Worm (Caenorhabditis elegans) whole organism, L2 larva: ENCODE results near the gene Y82E9BR.6.

ENCODE experiments used
- C34F6.9 ChIP-seq: fragments of 150-350 bp; optimal IDR thresholded peaks from 2 replicates; lab custom pipeline; 2014; ENCODE audit warnings: missing biosample characterization, missing genetic modification characterization
- F13H6.1 ChIP-seq: sonication (generic microtip); optimal IDR thresholded peaks from 2 replicates; lab custom pipeline; 2016; ENCODE audit warnings: missing genetic modification characterization, missing compliant biosample characterization
- R02D3.7 ChIP-seq: fragments of 150-350 bp; optimal IDR thresholded peaks from 2 replicates; lab custom pipeline; 2014; ENCODE audit warnings: missing biosample characterization, missing genetic modification characterization
- Y55F3AM.14 ChIP-seq: fragments of 200-800 bp; sonication (Bioruptor generic); optimal IDR thresholded peaks from 2 replicates; lab custom pipeline; 2018; ENCODE audit warnings: mild to moderate bottlenecking, missing genetic modification characterization, missing compliant biosample characterization
- ZK546.5 ChIP-seq: sonication (generic microtip); optimal IDR thresholded peaks from 2 replicates; lab custom pipeline; 2017; ENCODE audit warnings: missing biosample characterization, missing genetic modification characterization
- alr-1 ChIP-seq: fragments of 150-350 bp; optimal IDR thresholded peaks from 2 replicates; lab custom pipeline; 2014; ENCODE audit warnings: missing biosample characterization, missing genetic modification characterization
- aly-2 ChIP-seq: fragments of 150-350 bp; optimal IDR thresholded peaks from 2 replicates; lab custom pipeline; 2014; ENCODE audit warnings: missing biosample characterization, missing genetic modification characterization
- ama-1 ChIP-seq: fragments of 150-350 bp; optimal IDR thresholded peaks from 2 replicates; lab custom pipeline; 2018; ENCODE audit warnings: inconsistent platforms
- blmp-1 ChIP-seq: sonication (generic microtip); optimal IDR thresholded peaks from 2 replicates; lab custom pipeline; 2017; ENCODE audit warnings: missing genetic modification characterization, mild to moderate bottlenecking, missing compliant biosample characterization, antibody characterized with exemption, moderate library complexity; ENCODE audit not compliant: insufficient read depth
- ceh-16 ChIP-seq: fragments of 150-350 bp; optimal IDR thresholded peaks from 2 replicates; lab custom pipeline; 2014; ENCODE audit warnings: missing biosample characterization, missing genetic modification characterization
- ceh-82 ChIP-seq: fragments of 150-350 bp; optimal IDR thresholded peaks from 2 replicates; lab custom pipeline; 2014; ENCODE audit warnings: missing biosample characterization, missing genetic modification characterization
- crh-2 ChIP-seq: sonication (generic microtip); optimal IDR thresholded peaks from 2 replicates; lab custom pipeline; 2017; ENCODE audit warnings: missing biosample characterization, missing genetic modification characterization
- dmd-4 ChIP-seq: sonication (generic microtip); optimal IDR thresholded peaks from 2 replicates; lab custom pipeline; 2017; ENCODE audit warnings: missing biosample characterization, missing genetic modification characterization
- egl-27 ChIP-seq: sonication (generic microtip); optimal IDR thresholded peaks from 3 replicates; lab custom pipeline; 2017; ENCODE audit warnings: missing biosample characterization, missing genetic modification reagents, missing genetic modification characterization
- elt-1 ChIP-seq: fragments of 150-350 bp; optimal IDR thresholded peaks from 2 replicates; lab custom pipeline; 2014; ENCODE audit warnings: missing biosample characterization, missing genetic modification characterization
- elt-3 ChIP-seq: sonication (generic microtip); optimal IDR thresholded peaks from 2 replicates; lab custom pipeline; 2017; ENCODE audit warnings: missing biosample characterization, missing genetic modification characterization
- fos-1 ChIP-seq: fragments of 150-350 bp; optimal IDR thresholded peaks from 2 replicates; lab custom pipeline; 2014; ENCODE audit warnings: missing biosample characterization, missing genetic modification characterization
- gmeb-1 ChIP-seq: fragments of 150-350 bp; optimal IDR thresholded peaks from 2 replicates; lab custom pipeline; 2014; ENCODE audit warnings: missing biosample characterization, missing genetic modification characterization
- lin-11 ChIP-seq: fragments of 150-350 bp; sonication (generic microtip); optimal IDR thresholded peaks from 2 replicates; lab custom pipeline; 2014; ENCODE audit warnings: missing biosample characterization, missing genetic modification characterization, inconsistent platforms, mixed read lengths
- lin-13 ChIP-seq: fragments of 150-350 bp; optimal IDR thresholded peaks from 2 replicates; lab custom pipeline; 2014; ENCODE audit warnings: missing biosample characterization, missing genetic modification reagents, missing genetic modification characterization
- lin-39 ChIP-seq: fragments of 150-350 bp; optimal IDR thresholded peaks from 2 replicates; lab custom pipeline; 2014; ENCODE audit warnings: missing biosample characterization, missing genetic modification reagents, missing genetic modification characterization
- lsy-2 ChIP-seq, 2 experiments: fragments of 150-350 bp in 1 of 2; sonication (generic microtip) in 1 of 2; optimal IDR thresholded peaks; 2 replicates each; lab custom pipeline; 2014 to 2017; ENCODE audit warnings: missing biosample characterization in 2 of 2, missing genetic modification characterization in 2 of 2
- mab-5 ChIP-seq: fragments of 150-350 bp; optimal IDR thresholded peaks from 2 replicates; lab custom pipeline; 2014; ENCODE audit warnings: missing biosample characterization, missing genetic modification characterization
- mbf-1 ChIP-seq: sonication (generic microtip); optimal IDR thresholded peaks from 2 replicates; lab custom pipeline; 2017; ENCODE audit warnings: missing biosample characterization, missing genetic modification characterization
- mdl-1 ChIP-seq, 2 experiments: fragments of 150-350 bp in 1 of 2; sonication (generic microtip) in 1 of 2; optimal IDR thresholded peaks; 2 replicates each; lab custom pipeline; 2017; ENCODE audit warnings: missing biosample characterization in 2 of 2, missing genetic modification characterization in 2 of 2
- nhr-10 ChIP-seq: sonication (generic microtip); optimal IDR thresholded peaks from 2 replicates; lab custom pipeline; 2017; ENCODE audit warnings: missing biosample characterization, missing genetic modification characterization
- nhr-11 ChIP-seq: fragments of 150-350 bp; optimal IDR thresholded peaks from 2 replicates; lab custom pipeline; 2014; ENCODE audit warnings: missing biosample characterization, missing genetic modification characterization
- nhr-12 ChIP-seq: fragments of 150-350 bp; optimal IDR thresholded peaks from 2 replicates; lab custom pipeline; 2014; ENCODE audit warnings: missing biosample characterization, missing genetic modification characterization
- nhr-129 ChIP-seq: fragments of 150-350 bp; optimal IDR thresholded peaks from 2 replicates; lab custom pipeline; 2014; ENCODE audit warnings: missing biosample characterization, missing genetic modification characterization
- nhr-21 ChIP-seq: fragments of 150-350 bp; optimal IDR thresholded peaks from 2 replicates; lab custom pipeline; 2014; ENCODE audit warnings: missing biosample characterization, missing genetic modification characterization
- nhr-23 ChIP-seq: fragments of 150-350 bp; optimal IDR thresholded peaks from 2 replicates; lab custom pipeline; 2014; ENCODE audit warnings: missing biosample characterization, missing genetic modification reagents, missing genetic modification characterization
- nhr-237 ChIP-seq: fragments of 150-350 bp; optimal IDR thresholded peaks from 2 replicates; lab custom pipeline; 2014; ENCODE audit warnings: missing biosample characterization, missing genetic modification characterization
- nhr-25 ChIP-seq: fragments of 150-350 bp; sonication (generic microtip); optimal IDR thresholded peaks from 3 replicates; lab custom pipeline; 2014; ENCODE audit warnings: missing biosample characterization, missing genetic modification characterization
- nhr-6 ChIP-seq: fragments of 150-350 bp; optimal IDR thresholded peaks from 2 replicates; lab custom pipeline; 2014; ENCODE audit warnings: missing biosample characterization, missing genetic modification characterization
- nhr-77 ChIP-seq: fragments of 150-350 bp; optimal IDR thresholded peaks from 2 replicates; lab custom pipeline; 2014; ENCODE audit warnings: missing biosample characterization, missing genetic modification characterization
- peb-1 ChIP-seq: fragments of 150-350 bp; optimal IDR thresholded peaks from 2 replicates; lab custom pipeline; 2014; ENCODE audit warnings: missing biosample characterization, missing genetic modification characterization
- skn-1 ChIP-seq: sonication (generic microtip); optimal IDR thresholded peaks from 2 replicates; lab custom pipeline; 2017; ENCODE audit warnings: missing biosample characterization, missing genetic modification characterization
- sma-3 ChIP-seq: sonication (generic microtip); optimal IDR thresholded peaks from 2 replicates; lab custom pipeline; 2016; ENCODE audit warnings: missing genetic modification reagents, missing genetic modification characterization, missing compliant biosample characterization
- sma-9 ChIP-seq, 2 experiments: fragments of 150-350 bp in 1 of 2; sonication (generic microtip) in 1 of 2; optimal IDR thresholded peaks; 2 replicates each; lab custom pipeline; 2014 to 2016; ENCODE audit warnings: missing genetic modification characterization in 2 of 2, mild to moderate bottlenecking in 1 of 2, missing biosample characterization in 1 of 2, missing compliant biosample characterization in 1 of 2, missing genetic modification reagents in 1 of 2, moderate library complexity in 1 of 2
- snpc-4 ChIP-seq: fragments of 150-350 bp; optimal IDR thresholded peaks from 2 replicates; lab custom pipeline; 2014; ENCODE audit warnings: missing biosample characterization, missing genetic modification characterization
- unc-39 ChIP-seq: fragments of 150-350 bp; optimal IDR thresholded peaks from 2 replicates; lab custom pipeline; 2014; ENCODE audit warnings: missing biosample characterization, missing genetic modification characterization
- unc-55 ChIP-seq: fragments of 150-350 bp; sonication (generic microtip); optimal IDR thresholded peaks from 3 replicates; lab custom pipeline; 2014; ENCODE audit warnings: missing biosample characterization, missing genetic modification reagents, missing genetic modification characterization
- unc-62 ChIP-seq: fragments of 150-350 bp; optimal IDR thresholded peaks from 2 replicates; lab custom pipeline; 2014; ENCODE audit warnings: missing biosample characterization, missing genetic modification reagents, missing genetic modification characterization
- zag-1 ChIP-seq: fragments of 150-350 bp; optimal IDR thresholded peaks from 2 replicates; lab custom pipeline; 2014; ENCODE audit warnings: missing biosample characterization, missing genetic modification characterization
- ztf-1 ChIP-seq: fragments of 200-800 bp; sonication (Bioruptor generic); conservative IDR thresholded peaks from 2 replicates; pipeline ENCODE4 v1.3.6; 2022; ENCODE audit warnings: missing genetic modification characterization, missing compliant biosample characterization
- ztf-11 ChIP-seq: sonication (generic microtip); optimal IDR thresholded peaks from 2 replicates; lab custom pipeline; 2017; ENCODE audit warnings: missing biosample characterization, missing genetic modification characterization
- ztf-4 ChIP-seq: fragments of 150-350 bp; optimal IDR thresholded peaks from 2 replicates; lab custom pipeline; 2014; ENCODE audit warnings: missing biosample characterization, missing genetic modification characterization

Y82E9BR.6 gene

DNA sequence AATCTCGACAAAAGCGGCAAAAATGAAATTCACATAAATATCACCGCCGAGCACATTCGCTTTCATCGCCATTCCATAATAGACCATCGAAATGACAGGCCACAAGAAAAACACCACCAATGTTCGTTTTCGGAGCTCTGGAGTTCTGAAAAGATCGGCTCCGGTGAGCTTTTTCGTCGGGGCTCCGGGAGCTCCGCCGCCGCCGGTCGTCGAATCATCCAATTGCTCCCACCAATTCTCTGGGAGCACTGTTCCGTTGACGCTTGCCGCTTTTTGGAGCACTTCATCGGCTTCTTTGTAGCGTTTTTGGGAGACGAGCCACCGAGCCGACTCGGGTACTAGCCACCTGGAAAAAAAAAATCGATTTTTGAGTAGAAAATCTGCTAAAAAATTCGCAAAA, 40.4 kb downstream of the Y82E9BR.6 start:
- TF ChIP-seq C34F6.9 (tag; lab: Kevin White, UChicago) (no peak), nhr-77 (tag; lab: Kevin White, UChicago) (no peak), R02D3.7 (no peak), nhr-23 (no peak), unc-39 (tag; lab: Kevin White, UChicago) (no peak), unc-55 (GFP tag; lab: Kevin White, UChicago) (no peak), nhr-237 (tag; lab: Kevin White, UChicago) (no peak), aly-2 (tag; lab: Kevin White, UChicago) (no peak), nhr-11 (no peak), peb-1 (tag; lab: Kevin White, UChicago) (no peak), sma-3 (GFP tag; lab: Kevin White, UChicago) (no peak), Y55F3AM.14 (GFP tag; lab: Kevin White, UChicago) (no peak), unc-62 (GFP tag; lab: Kevin White, UChicago) (no peak), lsy-2 (tag; optimal IDR thresholded peaks at IDR 0.05; lab: Kevin White, UChicago) (no peak), F13H6.1 (no peak)

DNA sequence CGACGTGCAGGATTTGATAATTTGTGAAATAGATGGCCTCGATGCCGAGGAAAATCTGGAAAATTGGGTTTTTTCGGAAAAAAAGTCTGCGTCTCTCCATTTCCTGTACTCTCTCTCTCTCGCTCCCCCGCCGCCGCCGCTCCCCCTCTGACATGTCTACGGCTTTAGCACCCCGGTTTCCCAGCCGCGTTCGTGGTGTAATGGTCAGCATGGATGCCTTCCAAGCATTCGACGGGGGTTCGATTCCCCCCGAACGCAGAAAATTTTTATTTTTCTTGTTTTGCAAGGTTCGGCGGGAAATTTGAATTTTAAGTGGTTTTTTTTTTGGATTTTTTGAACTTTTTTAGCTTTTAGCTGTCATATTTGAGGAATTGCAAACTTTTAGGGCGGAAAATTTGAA, 43.3 kb downstream of the Y82E9BR.6 start:
- TF ChIP-seq ceh-82 (no peak), skn-1 (no peak), peb-1 (tag; lab: Kevin White, UChicago) (no peak), egl-27 (tag; lab: Kevin White, UChicago) (no peak), unc-55 (GFP tag; lab: Kevin White, UChicago) (peak; percentile 77), nhr-21 (peak; percentile 14), ceh-16 (no peak), sma-9 (GFP tag; optimal IDR thresholded peaks at IDR 0.05; lab: Kevin White, UChicago) (no peak), sma-9 (tag; optimal IDR thresholded peaks at IDR 0.05; lab: Kevin White, UChicago) (no peak), unc-62 (GFP tag; lab: Kevin White, UChicago) (no peak), elt-3 (no peak), lin-39 (tag; lab: Kevin White, UChicago) (no peak), C34F6.9 (tag; lab: Kevin White, UChicago) (peak; percentile 45), alr-1 (tag; lab: Kevin White, UChicago) (no peak), nhr-10 (tag; lab: Kevin White, UChicago) (no peak), nhr-12 (no peak), lin-11 (peak; percentile 50), ama-1 (lab: Kevin White, UChicago) (no peak), mbf-1 (tag; lab: Kevin White, UChicago) (no peak), gmeb-1 (tag; lab: Kevin White, UChicago) (peak; percentile 52), snpc-4 (no peak), lin-13 (peak; percentile 88), nhr-11 (no peak), ztf-4 (no peak), R02D3.7 (no peak), ztf-1 (GFP tag; lab: Robert Waterston, UW) (no peak), nhr-6 (tag; lab: Kevin White, UChicago) (no peak), dmd-4 (tag; lab: Kevin White, UChicago) (no peak), aly-2 (tag; lab: Kevin White, UChicago) (no peak), ZK546.5 (no peak), nhr-237 (tag; lab: Kevin White, UChicago) (no peak), blmp-1 (tag; lab: Kevin White, UChicago) (no peak), nhr-129 (tag; lab: Kevin White, UChicago) (peak; percentile 32), mab-5 (tag; lab: Kevin White, UChicago) (peak; percentile 35), nhr-77 (tag; lab: Kevin White, UChicago) (no peak), lsy-2 (tag; optimal IDR thresholded peaks at IDR 0.05; lab: Kevin White, UChicago) (peak; percentile 67 to 75), crh-2 (tag; lab: Kevin White, UChicago) (peak; percentile 8), unc-39 (tag; lab: Kevin White, UChicago) (no peak), Y55F3AM.14 (GFP tag; lab: Kevin White, UChicago) (peak; percentile 42), fos-1 (tag; lab: Kevin White, UChicago) (peak; percentile 34), elt-1 (no peak), F13H6.1 (peak; percentile 49), ztf-11 (tag; lab: Kevin White, UChicago) (no peak), nhr-25 (tag; lab: Kevin White, UChicago) (peak; percentile 46), sma-3 (GFP tag; lab: Kevin White, UChicago) (peak; percentile 53), mdl-1 (tag; optimal IDR thresholded peaks at IDR 0.05; lab: Kevin White, UChicago) (no peak), zag-1 (no peak)
